Worm (Caenorhabditis elegans): ENCODE results near the gene Y51H4A.25.

Y51H4A.25 gene

ce11 chrIV:16775029-16775428 lies 38.9 kb downstream of the Y51H4A.25 start (continued):
- TF ChIP-seq snpc-1.1 (tag; optimal IDR thresholded peaks at IDR 0.05; ENCODE audit: insufficient read depth) (peak; percentile 59), aptf-2 (GFP tag; conservative IDR thresholded peaks at IDR 0.05) (no peak; the same call in 1 of the 2 replicates), nhr-90 (tag; optimal IDR thresholded peaks at IDR 0.05) (peak; percentile 86), madf-10 (tag; optimal IDR thresholded peaks at IDR 0.05) (peak; percentile 50), somi-1 (GFP tag; optimal IDR thresholded peaks at IDR 0.05) (no peak), xnd-1 (tag; optimal IDR thresholded peaks at IDR 0.05) (no peak), ztf-25 (GFP tag; IDR thresholded peaks at IDR 0.05) (peak; percentile 91; the same call in 1 of the 2 replicates), F22D6.2 (tag; optimal IDR thresholded peaks at IDR 0.05) (peak; percentile 2), hmg-1.2 (GFP tag; IDR thresholded peaks at IDR 0.05) (peak; percentile 60; the same call in 1 of the 2 replicates), him-1 (tag; optimal IDR thresholded peaks at IDR 0.05) (peak; percentile 79), ZK185.1 (tag; optimal IDR thresholded peaks at IDR 0.05; ENCODE audit: poor library complexity, severe bottlenecking) (peak; percentile 80), let-526 (GFP tag; IDR thresholded peaks at IDR 0.05) (0 out of 2 replicates have a peak, but pooled peaks have one; percentile 16), attf-3 (GFP tag; conservative IDR thresholded peaks at IDR 0.05) (no peak), egl-44 (GFP tag; IDR thresholded peaks at IDR 0.05) (peak; percentile 61; the same call in 1 of the 2 replicates), nhr-120 (GFP tag; IDR thresholded peaks at IDR 0.05) (no peak), D2030.7 (GFP tag; IDR thresholded peaks at IDR 0.05) (peak; percentile 65; the same call in 1 of the 2 replicates), rpc-1 (optimal IDR thresholded peaks at IDR 0.05) (peak; percentile 91), rpc-1 (tag; optimal IDR thresholded peaks at IDR 0.05) (peak; percentile 98), B0035.1 (tag; optimal IDR thresholded peaks at IDR 0.05) (no peak), snpc-3.4 (tag; optimal IDR thresholded peaks at IDR 0.05) (peak; percentile 29), madf-8 (GFP tag; conservative IDR thresholded peaks at IDR 0.05) (0 out of 2 replicates have a peak, but pooled peaks have one; percentile 6), ztf-18 (tag; optimal IDR thresholded peaks at IDR 0.05) (peak; percentile 62), ztf-22 (GFP tag; optimal IDR thresholded peaks at IDR 0.05) (no peak), repo-1 (tag; optimal IDR thresholded peaks at IDR 0.05) (no peak), akir-1 (GFP tag; optimal IDR thresholded peaks at IDR 0.05) (no peak), pbrm-1 (GFP tag; IDR thresholded peaks at IDR 0.05) (peak; percentile 69), ceh-79 (tag; optimal IDR thresholded peaks at IDR 0.05) (no peak), lsl-1 (GFP tag; optimal IDR thresholded peaks at IDR 0.05) (peak; percentile 25), nhr-80 (tag; optimal IDR thresholded peaks at IDR 0.05) (peak; percentile 29), athp-1 (tag; optimal IDR thresholded peaks at IDR 0.05) (peak; percentile 46), F55B11.4 (tag; optimal IDR thresholded peaks at IDR 0.05; ENCODE audit: borderline replicate concordance, insufficient read depth) (no peak), lin-54 (GFP tag; optimal IDR thresholded peaks at IDR 0.05) (peak; percentile 32)

DNA sequence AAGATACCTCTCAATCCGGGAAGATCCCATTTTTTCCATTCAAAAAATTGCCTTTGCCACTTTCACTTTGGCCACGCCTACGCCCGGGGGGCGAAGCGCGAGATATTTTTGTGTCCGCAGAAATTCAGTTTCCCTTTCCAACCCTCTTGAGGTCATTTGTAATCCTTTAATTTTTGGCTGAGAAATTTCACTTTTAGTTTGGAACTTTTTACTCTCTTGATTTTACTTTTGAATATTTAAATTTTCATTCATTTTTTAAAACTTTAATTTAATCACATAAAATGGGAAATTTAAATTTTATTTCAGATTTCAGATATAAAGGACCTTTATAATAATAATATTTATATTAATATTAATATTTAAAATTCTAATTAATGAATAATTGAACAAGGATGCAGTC lies 39.3 kb downstream of the Y51H4A.25 start, which contains the start of gene Y43D4A.5:
Gene Y43D4A.5 (plus strand): TSS at position 301 of the 400 bp plus-strand sequence.
- TF ChIP-seq Y67H2A.10 (GFP tag; conservative IDR thresholded peaks at IDR 0.05): no peak
- TF ChIP-seq ekl-4 (GFP tag; IDR thresholded peaks at IDR 0.05): no peak
- TF ChIP-seq ztf-3 (GFP tag; optimal IDR thresholded peaks at IDR 0.05): no peak
- TF ChIP-seq dox-1 (GFP tag; IDR thresholded peaks at IDR 0.05): no peak
- no peak for TF ChIP-seq dpl-1 (GFP tag; optimal IDR thresholded peaks at IDR 0.05)
- TF ChIP-seq gei-17 (GFP tag; optimal IDR thresholded peaks at IDR 0.05): no peak
- TF ChIP-seq ztf-26 (tag; optimal IDR thresholded peaks at IDR 0.05): no peak
- TF ChIP-seq Y95B8A.8 (GFP tag; IDR thresholded peaks at IDR 0.05): no peak
- TF ChIP-seq tbx-9 (tag; optimal IDR thresholded peaks at IDR 0.05; ENCODE audit: borderline replicate concordance): no peak

All from whole organism, young adult.